Worm (Caenorhabditis elegans) whole organism, L4 larva: ENCODE data around the gene F07C3.16.

Experiments used
- fkh-10 ChIP-seq: fragments of 150-350 bp; optimal IDR thresholded peaks from 2 replicates; lab custom pipeline; 2014; ENCODE audit warnings: missing biosample characterization, missing genetic modification reagents, missing genetic modification characterization
- lin-39 ChIP-seq: fragments of 150-350 bp; optimal IDR thresholded peaks from 2 replicates; lab custom pipeline; 2014; ENCODE audit warnings: missing biosample characterization, missing genetic modification reagents, missing genetic modification characterization
- nhr-10 ChIP-seq: fragments of 150-350 bp; optimal IDR thresholded peaks from 2 replicates; lab custom pipeline; 2014; ENCODE audit warnings: missing biosample characterization, missing genetic modification characterization
- pqm-1 ChIP-seq: sonication (generic microtip); optimal IDR thresholded peaks from 2 replicates; lab custom pipeline; 2017; ENCODE audit warnings: missing biosample characterization, missing genetic modification characterization
- rbr-2 ChIP-seq: sonication (generic microtip); optimal IDR thresholded peaks from 2 replicates; lab custom pipeline; 2016; ENCODE audit warnings: missing genotype, missing genetic modification characterization, missing compliant biosample characterization

DNA sequence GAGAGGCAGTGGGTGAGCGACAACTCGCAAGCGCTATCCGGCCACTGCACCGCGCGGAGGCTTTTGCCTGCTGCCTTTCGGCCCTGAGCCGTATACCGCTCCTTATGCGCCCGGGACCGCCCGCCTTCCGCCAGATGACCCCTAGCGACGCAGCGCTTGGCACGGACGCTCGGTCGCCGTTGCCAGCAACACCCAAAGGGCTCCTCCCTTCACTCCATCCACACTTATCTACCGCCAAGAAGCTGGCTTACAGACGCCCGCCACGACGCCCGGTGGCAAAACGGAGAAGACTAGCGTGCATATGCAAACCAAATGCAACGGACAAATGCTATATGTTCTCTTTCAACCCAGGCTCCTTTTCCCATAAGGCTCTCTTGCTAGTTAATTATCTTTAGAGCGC, 36.0 kb upstream of the F07C3.16 start:
- TF ChIP-seq fkh-10 (GFP tag; lab: Kevin White, UChicago), result no peak
- TF ChIP-seq nhr-10 (tag; lab: Kevin White, UChicago), result no peak
- TF ChIP-seq rbr-2, result peak; percentile 43
- no peak for TF ChIP-seq lin-39 (tag; lab: Kevin White, UChicago)
- TF ChIP-seq pqm-1, result no peak
